Worm (Caenorhabditis elegans) whole organism, early embryonic: Measurements from ENCODE around the gene Y60C6A.2.

Experiments
- F13C5.2 ChIP-seq: sonication (generic microtip); optimal IDR thresholded peaks from 2 replicates; lab custom pipeline; 2017; ENCODE audit warnings: mild to moderate bottlenecking, missing genetic modification characterization, inconsistent platforms, missing compliant biosample characterization
- ama-1 ChIP-seq: fragments of 150-350 bp; optimal IDR thresholded peaks from 2 replicates; lab custom pipeline; 2014
- ceh-36 ChIP-seq: sonication (generic microtip); optimal IDR thresholded peaks from 2 replicates; lab custom pipeline; 2016; ENCODE audit warnings: missing genetic modification characterization, inconsistent platforms, missing compliant biosample characterization

DNA sequence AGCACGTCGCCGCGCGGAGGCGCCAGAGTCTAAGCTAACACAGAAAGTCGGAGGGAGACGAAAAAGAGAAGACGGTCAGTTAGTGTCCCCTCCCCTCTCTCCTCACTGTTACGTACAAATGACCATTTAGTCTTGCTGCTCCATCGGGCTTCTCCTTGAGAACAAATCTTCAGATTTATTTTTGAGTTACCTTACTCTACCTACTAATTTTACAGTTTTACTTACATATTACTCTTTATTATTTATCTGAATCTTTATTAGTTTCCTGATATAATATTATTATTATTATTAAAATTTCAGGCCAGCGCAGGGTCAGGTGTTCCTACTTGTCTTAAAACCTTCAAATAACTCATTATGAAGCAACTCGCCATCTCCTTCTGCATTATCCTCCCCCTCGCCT is 15.6 kb upstream of the Y60C6A.2 start, which contains the start of gene R02F11.1:
- TF ChIP-seq ceh-36 (tag; lab: Kevin White, UChicago): no peak
- TF ChIP-seq F13C5.2 (tag; lab: Kevin White, UChicago): no peak
- TF ChIP-seq ama-1 (lab: Kevin White, UChicago): no peak
